Worm (Caenorhabditis elegans) whole organism, young adult: ENCODE results near the gene C06H2.7.

Source experiments
- Y56A3A.18 ChIP-seq: fragments of 200-800 bp; sonication (Bioruptor generic); IDR thresholded peaks from 2 replicates; pipeline ENCODE4 v1.3.6; 2022; ENCODE audit warnings: missing genetic modification reagents, missing genetic modification characterization, missing compliant biosample characterization
- attf-3 ChIP-seq: fragments of 200-800 bp; sonication (Bioruptor generic); conservative IDR thresholded peaks from 2 replicates; pipeline ENCODE4 v1.3.6; 2022; ENCODE audit warnings: missing genetic modification reagents, missing genetic modification characterization, missing compliant biosample characterization
- ceh-100 ChIP-seq: fragments of 200-800 bp; sonication (Bioruptor generic); IDR thresholded peaks from 2 replicates; pipeline ENCODE4 v1.3.6; 2022; ENCODE audit warnings: missing genetic modification reagents, missing genetic modification characterization, missing compliant biosample characterization
- ceh-27 ChIP-seq: fragments of 200-800 bp; sonication (Bioruptor generic); optimal IDR thresholded peaks from 2 replicates; lab custom pipeline; 2018; ENCODE audit warnings: mild to moderate bottlenecking, missing genetic modification characterization, moderate library complexity, missing compliant biosample characterization
- ceh-91 ChIP-seq: fragments of 200-800 bp; sonication (Bioruptor generic); IDR thresholded peaks from 2 replicates; pipeline ENCODE4 v1.3.6; 2022; ENCODE audit warnings: missing genetic modification reagents, missing genetic modification characterization, missing compliant biosample characterization
- dox-1 ChIP-seq: fragments of 200-800 bp; sonication (Bioruptor generic); IDR thresholded peaks from 2 replicates; pipeline ENCODE4 v1.3.6; 2022; ENCODE audit warnings: missing genetic modification reagents, missing genetic modification characterization, missing compliant biosample characterization
- efl-1 ChIP-seq: fragments of 150-350 bp; optimal IDR thresholded peaks from 2 replicates; lab custom pipeline; 2014; ENCODE audit warnings: missing biosample characterization, missing genetic modification reagents, missing genetic modification characterization
- lin-40 ChIP-seq: sonication (generic microtip); optimal IDR thresholded peaks from 2 replicates; lab custom pipeline; 2016; ENCODE audit warnings: missing genetic modification characterization, mild to moderate bottlenecking, missing compliant biosample characterization, missing genotype, missing genetic modification reagents
- madf-6 ChIP-seq: fragments of 200-800 bp; sonication (Bioruptor generic); IDR thresholded peaks from 2 replicates; pipeline ENCODE4 v1.3.6; 2022; ENCODE audit warnings: missing genetic modification reagents, missing genetic modification characterization, missing compliant biosample characterization
- nfya-2 ChIP-seq: fragments of 200-800 bp; sonication (Bioruptor generic); IDR thresholded peaks from 2 replicates; pipeline ENCODE4 v1.3.6; 2022; ENCODE audit warnings: missing genetic modification reagents, missing genetic modification characterization, missing compliant biosample characterization
- nhr-90 ChIP-seq: sonication (generic microtip); optimal IDR thresholded peaks from 2 replicates; lab custom pipeline; 2016; ENCODE audit warnings: missing genotype, mild to moderate bottlenecking, missing genetic modification characterization, missing compliant biosample characterization
- snpc-3.4 ChIP-seq: sonication (generic microtip); optimal IDR thresholded peaks from 2 replicates; lab custom pipeline; 2017; ENCODE audit warnings: missing genetic modification characterization, mild to moderate bottlenecking, missing compliant biosample characterization, antibody characterized with exemption, moderate library complexity, missing genotype, missing genetic modification reagents
- sptf-2 ChIP-seq: fragments of 200-800 bp; sonication (Bioruptor generic); optimal IDR thresholded peaks from 2 replicates; lab custom pipeline; 2018; ENCODE audit warnings: mild to moderate bottlenecking, missing genetic modification characterization, missing compliant biosample characterization
- unc-62 ChIP-seq: fragments of 150-350 bp; optimal IDR thresholded peaks from 2 replicates; lab custom pipeline; 2014; ENCODE audit warnings: missing biosample characterization, missing genetic modification reagents, missing genetic modification characterization

- TF ChIP-seq dox-1 (GFP tag; lab: Robert Waterston, UW) (no peak), unc-62 (GFP tag; lab: Kevin White, UChicago) (no peak), lin-40 (tag; lab: Kevin White, UChicago) (no peak), ceh-100 (no peak), sptf-2 (GFP tag; lab: Kevin White, UChicago) (no peak), madf-6 (no peak), nhr-90 (no peak), attf-3 (GFP tag; lab: Robert Waterston, UW) (no peak), ceh-27 (no peak), snpc-3.4 (no peak), nfya-2 (GFP tag; lab: Robert Waterston, UW) (no peak), Y56A3A.18 (GFP tag; lab: Robert Waterston, UW) (no peak), ceh-91 (GFP tag; lab: Robert Waterston, UW) (no peak), efl-1 (GFP tag; lab: Kevin White, UChicago) (no peak)
These were observed 46.4 kb upstream of the C06H2.7 start, which contains the start of gene lgc-49 for ce11 chrV:11190983-11191382.
